Worm (Caenorhabditis elegans) whole organism, mixed stage, embryonic: ENCODE measurements around the gene tsn-1.

Experiments used
- ces-1 ChIP-seq: fragments of 150-350 bp; optimal IDR thresholded peaks from 2 replicates; lab custom pipeline; 2014; ENCODE audit warnings: missing biosample characterization, missing genetic modification reagents, missing genetic modification characterization
- unc-62 ChIP-seq: fragments of 150-350 bp; optimal IDR thresholded peaks from 2 replicates; lab custom pipeline; 2014; ENCODE audit warnings: missing biosample characterization, missing genetic modification reagents, missing genetic modification characterization
- ztf-11 ChIP-seq: fragments of 150-350 bp; optimal IDR thresholded peaks from 2 replicates; lab custom pipeline; 2014; ENCODE audit warnings: missing biosample characterization, missing genetic modification characterization

DNA sequence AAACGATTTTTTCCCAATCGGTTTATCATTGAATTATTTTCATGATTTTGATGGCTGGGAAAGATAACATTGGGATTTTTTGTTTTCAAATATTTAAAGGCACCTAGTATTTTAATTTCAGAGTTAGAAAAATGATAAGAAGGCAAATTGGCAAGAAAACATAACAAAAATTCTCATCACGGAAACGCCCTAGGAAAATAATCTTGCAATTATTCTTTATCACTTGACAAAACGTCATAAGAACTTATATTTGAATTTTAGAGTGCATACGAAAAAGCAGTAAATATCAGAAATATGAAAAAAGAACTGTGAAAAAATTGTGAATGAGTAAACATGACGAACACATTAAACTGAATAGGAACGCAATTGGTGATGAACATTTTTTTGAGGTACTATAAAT is 49.3 kb upstream of the tsn-1 start:
- TF ChIP-seq ces-1 (GFP tag; lab: Kevin White, UChicago) (no peak), unc-62 (no peak), ztf-11 (tag; lab: Kevin White, UChicago) (no peak)
